Worm (Caenorhabditis elegans): ENCODE data around the gene fbxb-97.
"Not testable (repeated sequence)": the region's sequence is repeated elsewhere in the genome, so short reads cannot be mapped to it uniquely, and the experiment has no call there.

- TF ChIP-seq nhr-11 (tag; optimal IDR thresholded peaks at IDR 0.05); ZK546.5 (tag; optimal IDR thresholded peaks at IDR 0.05); ama-1 (optimal IDR thresholded peaks at IDR 0.05); fkh-10 (GFP tag; optimal IDR thresholded peaks at IDR 0.05); egl-27 (tag; optimal IDR thresholded peaks at IDR 0.05); skn-1 (tag; optimal IDR thresholded peaks at IDR 0.05); elt-2 (tag; optimal IDR thresholded peaks at IDR 0.05); nfya-1 (tag; optimal IDR thresholded peaks at IDR 0.05; ENCODE audit: insufficient read depth): not testable (repeated sequence)
Observed at ce11 chrII:1861285-1861793, 13.4 kb upstream of the fbxb-97 start, which contains the start of gene C16C4.18.

Measured in whole organism, L3 larva.